Fruit fly (Drosophila melanogaster) whole organism, embryonic: Measurements from ENCODE around the gene CG10993.

Source experiments
- BEAF-32 ChIP-seq: fragments of 200-800 bp; sonication (Bioruptor generic); optimal IDR thresholded peaks from 3 replicates; lab custom pipeline; 2017; ENCODE audit warnings: missing biosample characterization, missing genetic modification characterization, mild to moderate bottlenecking, moderate library complexity, missing genetic modification reagents
- CG1024 ChIP-seq: fragments of 200-800 bp; sonication (Bioruptor generic); IDR thresholded peaks from 2 replicates; pipeline ENCODE4 v1.3.6; 2022; ENCODE audit warnings: missing biosample characterization, missing genetic modification characterization
- CG10366 ChIP-seq: fragments of 200-800 bp; sonication (Bioruptor generic); IDR thresholded peaks from 2 replicates; pipeline ENCODE4 v1.3.6; 2022; ENCODE audit warnings: missing biosample characterization, missing genetic modification characterization
- CG11247 ChIP-seq: fragments of 200-800 bp; sonication (Bioruptor generic); IDR thresholded peaks from 2 replicates; pipeline ENCODE4 v1.3.6; 2022; ENCODE audit warnings: missing biosample characterization, missing genetic modification characterization
- CG11695 ChIP-seq: fragments of 200-800 bp; sonication (Bioruptor generic); IDR thresholded peaks from 3 replicates; pipeline ENCODE4 v1.3.6; 2022; ENCODE audit warnings: missing biosample characterization, missing genetic modification characterization
- CG11696 ChIP-seq: fragments of 200-800 bp; sonication (Bioruptor generic); IDR thresholded peaks from 2 replicates; pipeline ENCODE4 v1.3.6; 2022; ENCODE audit warnings: missing biosample characterization, missing genetic modification characterization
- CG11723 ChIP-seq: fragments of 200-800 bp; sonication (Bioruptor generic); optimal IDR thresholded peaks from 2 replicates; lab custom pipeline; 2017; ENCODE audit warnings: missing biosample characterization, mild to moderate bottlenecking, missing genetic modification characterization
- CG16779 ChIP-seq: fragments of 200-800 bp; sonication (Bioruptor generic); IDR thresholded peaks from 2 replicates; pipeline ENCODE4 v1.3.6; 2022; ENCODE audit warnings: missing biosample characterization, missing genetic modification characterization
- CG1832 ChIP-seq: fragments of 200-800 bp; sonication (Bioruptor generic); optimal IDR thresholded peaks from 2 replicates; lab custom pipeline; 2017; ENCODE audit warnings: missing biosample characterization, mild to moderate bottlenecking, missing genetic modification characterization, inconsistent platforms
- CG2120 ChIP-seq: fragments of 200-800 bp; sonication (Bioruptor generic); optimal IDR thresholded peaks from 3 replicates; lab custom pipeline; 2016; ENCODE audit warnings: missing biosample characterization, missing genetic modification characterization
- CG2129 ChIP-seq: fragments of 200-800 bp; sonication (Bioruptor generic); IDR thresholded peaks from 2 replicates; pipeline ENCODE4 v1.3.6; 2022; ENCODE audit warnings: missing biosample characterization, missing genetic modification characterization; ENCODE audit not compliant: partially characterized antibody
- CG32767 ChIP-seq: fragments of 200-800 bp; sonication (Bioruptor generic); IDR thresholded peaks from 2 replicates; pipeline ENCODE4 v1.3.6; 2022; ENCODE audit warnings: missing biosample characterization, missing genetic modification characterization
- CG32772 ChIP-seq: fragments of 200-800 bp; sonication (Bioruptor generic); IDR thresholded peaks from 2 replicates; pipeline ENCODE4 v1.3.6; 2022; ENCODE audit warnings: missing biosample characterization, missing genetic modification characterization
- CG33213 ChIP-seq: fragments of 200-800 bp; sonication (Bioruptor generic); optimal IDR thresholded peaks from 3 replicates; lab custom pipeline; 2016; ENCODE audit warnings: missing biosample characterization, missing genetic modification characterization
- CG3847 ChIP-seq: fragments of 200-800 bp; sonication (Bioruptor generic); IDR thresholded peaks from 2 replicates; pipeline ENCODE4 v1.3.6; 2022; ENCODE audit warnings: missing biosample characterization, missing genetic modification characterization
- CG4328 ChIP-seq: fragments of 200-800 bp; sonication (Bioruptor generic); optimal IDR thresholded peaks from 3 replicates; lab custom pipeline; 2017; ENCODE audit warnings: missing biosample characterization, missing genetic modification reagents, missing genetic modification characterization
- CG8359 ChIP-seq: fragments of 200-800 bp; sonication (Bioruptor generic); optimal IDR thresholded peaks from 2 replicates; lab custom pipeline; 2017; ENCODE audit warnings: missing biosample characterization, mild to moderate bottlenecking, missing genetic modification characterization, borderline replicate concordance
- CG8388 ChIP-seq: fragments of 200-800 bp; sonication (Bioruptor generic); optimal IDR thresholded peaks from 2 replicates; lab custom pipeline; 2019; ENCODE audit warnings: missing biosample characterization, mild to moderate bottlenecking, missing genetic modification characterization, moderate library complexity
- Dfd ChIP-seq, 2 experiments: fragments of >200 bp; optimal IDR thresholded peaks; 2 replicates each; lab custom pipeline; 2017; ENCODE audit warnings: missing biosample characterization in 2 of 2, missing genetic modification characterization in 2 of 2
- Dip3 ChIP-seq: fragments of 200-800 bp; sonication (Bioruptor generic); optimal IDR thresholded peaks from 3 replicates; lab custom pipeline; 2016; ENCODE audit warnings: missing biosample characterization, missing genetic modification characterization
- Eip74EF ChIP-seq, 2 experiments: fragments of 200-800 bp in 1 of 2; fragments of >200 bp in 1 of 2; sonication (Bioruptor generic) in 1 of 2; optimal IDR thresholded peaks; 2 replicates each; lab custom pipeline; 2017 to 2019; ENCODE audit warnings: missing biosample characterization in 2 of 2, missing genetic modification characterization in 2 of 2, mild to moderate bottlenecking in 1 of 2, moderate library complexity in 1 of 2
- HLH54F ChIP-seq: fragments of 200-800 bp; sonication (Bioruptor generic); optimal IDR thresholded peaks from 3 replicates; lab custom pipeline; 2016; ENCODE audit warnings: missing biosample characterization, missing genetic modification characterization
- Hmx ChIP-seq: fragments of 200-800 bp; sonication (Bioruptor generic); optimal IDR thresholded peaks from 2 replicates; lab custom pipeline; 2016; ENCODE audit warnings: missing biosample characterization, missing genetic modification characterization
- Lpt ChIP-seq: fragments of >200 bp; optimal IDR thresholded peaks from 2 replicates; lab custom pipeline; 2018; ENCODE audit warnings: missing biosample characterization, missing genetic modification characterization
- Max ChIP-seq: fragments of 200-800 bp; sonication (Bioruptor generic); optimal IDR thresholded peaks from 2 replicates; lab custom pipeline; 2016; ENCODE audit warnings: missing biosample characterization, mild to moderate bottlenecking, missing genetic modification characterization
- Meics ChIP-seq: fragments of 200-800 bp; sonication (Bioruptor generic); optimal IDR thresholded peaks from 2 replicates; lab custom pipeline; 2017; ENCODE audit warnings: missing biosample characterization, mild to moderate bottlenecking, missing genetic modification characterization
- Mrtf ChIP-seq: fragments of 200-800 bp; sonication (Bioruptor generic); IDR thresholded peaks from 3 replicates; pipeline ENCODE4 v1.3.6; 2022; ENCODE audit warnings: missing biosample characterization, missing genetic modification characterization
- NFAT ChIP-seq: fragments of 200-800 bp; sonication (Bioruptor generic); IDR thresholded peaks from 2 replicates; pipeline ENCODE4 v1.3.6; 2022; ENCODE audit warnings: missing biosample characterization, missing genetic modification characterization
- Optix ChIP-seq: fragments of 200-800 bp; sonication (Bioruptor generic); IDR thresholded peaks from 3 replicates; pipeline ENCODE4 v1.3.6; 2022; ENCODE audit warnings: missing biosample characterization, missing genetic modification characterization
- Scr ChIP-seq: fragments of 200-800 bp; sonication (Bioruptor generic); IDR thresholded peaks from 2 replicates; pipeline ENCODE4 v1.3.6; 2022; ENCODE audit warnings: missing biosample characterization, missing genetic modification characterization; ENCODE audit not compliant: partially characterized antibody
- ab ChIP-seq: fragments of 200-800 bp; sonication (Bioruptor generic); optimal IDR thresholded peaks from 2 replicates; lab custom pipeline; 2016; ENCODE audit warnings: missing biosample characterization, missing genetic modification characterization
- cas ChIP-seq: fragments of 200-800 bp; sonication (Bioruptor generic); IDR thresholded peaks from 2 replicates; pipeline ENCODE4 v1.3.6; 2022; ENCODE audit warnings: missing biosample characterization, missing genetic modification characterization
- crp ChIP-seq, 2 experiments: fragments of 200-800 bp; sonication (Bioruptor generic); optimal IDR thresholded peaks; 2 replicates in 1 of 2; 3 replicates in 1 of 2; lab custom pipeline; 2017; ENCODE audit warnings: missing biosample characterization in 2 of 2, missing genetic modification characterization in 2 of 2, mild to moderate bottlenecking in 1 of 2, moderate library complexity in 1 of 2
- esg ChIP-seq: fragments of 200-800 bp; sonication (Bioruptor generic); conservative IDR thresholded peaks from 2 replicates; pipeline ENCODE4 v1.3.6; 2022; ENCODE audit warnings: missing biosample characterization, missing genetic modification characterization
- fd3F ChIP-seq: fragments of 200-800 bp; sonication (Bioruptor generic); optimal IDR thresholded peaks from 2 replicates; lab custom pipeline; 2018; ENCODE audit warnings: missing biosample characterization, mild to moderate bottlenecking, missing genetic modification characterization, moderate library complexity
- jumu ChIP-seq: fragments of 200-800 bp; sonication (Bioruptor generic); optimal IDR thresholded peaks from 3 replicates; lab custom pipeline; 2016; ENCODE audit warnings: missing biosample characterization, missing genetic modification characterization
- lab ChIP-seq: fragments of 200-800 bp; sonication (Bioruptor generic); optimal IDR thresholded peaks from 3 replicates; lab custom pipeline; 2017; ENCODE audit warnings: missing biosample characterization, missing genetic modification characterization, mild to moderate bottlenecking, moderate library complexity, missing genetic modification reagents
- maf-S ChIP-seq: fragments of 200-800 bp; sonication (Bioruptor generic); optimal IDR thresholded peaks from 2 replicates; lab custom pipeline; 2016; ENCODE audit warnings: missing biosample characterization, missing genetic modification characterization
- nau ChIP-seq: fragments of 200-800 bp; sonication (Bioruptor generic); optimal IDR thresholded peaks from 3 replicates; lab custom pipeline; 2017; ENCODE audit warnings: missing biosample characterization, mild to moderate bottlenecking, missing genetic modification characterization, missing genetic modification reagents
- pho ChIP-seq: fragments of 200-800 bp; sonication (Bioruptor generic); optimal IDR thresholded peaks from 2 replicates; lab custom pipeline; 2016; ENCODE audit warnings: missing biosample characterization, missing genetic modification characterization
- row ChIP-seq: fragments of 200-800 bp; sonication (Bioruptor generic); IDR thresholded peaks from 3 replicates; pipeline ENCODE4 v1.3.6; 2022; ENCODE audit warnings: missing biosample characterization, missing genetic modification characterization
- sc ChIP-seq, 3 experiments: fragments of >200 bp in 2 of 3; fragments of 200-800 bp in 1 of 3; sonication (Bioruptor generic) in 1 of 3; optimal IDR thresholded peaks; 2 replicates in 2 of 3; 3 replicates in 1 of 3; lab custom pipeline; 2017; ENCODE audit warnings: mild to moderate bottlenecking in 1 of 3, missing biosample characterization in 1 of 3, missing genetic modification characterization in 1 of 3, missing genetic modification reagents in 1 of 3
- ssp ChIP-seq: fragments of 200-800 bp; sonication (Bioruptor generic); IDR thresholded peaks from 2 replicates; pipeline ENCODE4 v1.3.6; 2022; ENCODE audit warnings: missing biosample characterization, missing genetic modification characterization
- stwl ChIP-seq: fragments of 200-800 bp; sonication (Bioruptor generic); optimal IDR thresholded peaks from 3 replicates; lab custom pipeline; 2018; ENCODE audit warnings: missing biosample characterization, mild to moderate bottlenecking, missing genetic modification characterization, moderate library complexity
- unc-4 ChIP-seq: fragments of 200-800 bp; sonication (Bioruptor generic); IDR thresholded peaks from 2 replicates; pipeline ENCODE4 v1.3.6; 2022; ENCODE audit warnings: missing biosample characterization, missing genetic modification characterization; ENCODE audit not compliant: partially characterized antibody
- vvl ChIP-seq: fragments of 200-800 bp; sonication (Bioruptor generic); IDR thresholded peaks from 2 replicates; pipeline ENCODE4 v1.3.6; 2022; ENCODE audit warnings: missing biosample characterization, missing genetic modification characterization
- zfh1 ChIP-seq: fragments of 200-800 bp; sonication (Bioruptor generic); IDR thresholded peaks from 3 replicates; pipeline ENCODE4 v1.3.6; 2022; ENCODE audit warnings: missing biosample characterization, missing genetic modification characterization

The CG10993 gene

DNA sequence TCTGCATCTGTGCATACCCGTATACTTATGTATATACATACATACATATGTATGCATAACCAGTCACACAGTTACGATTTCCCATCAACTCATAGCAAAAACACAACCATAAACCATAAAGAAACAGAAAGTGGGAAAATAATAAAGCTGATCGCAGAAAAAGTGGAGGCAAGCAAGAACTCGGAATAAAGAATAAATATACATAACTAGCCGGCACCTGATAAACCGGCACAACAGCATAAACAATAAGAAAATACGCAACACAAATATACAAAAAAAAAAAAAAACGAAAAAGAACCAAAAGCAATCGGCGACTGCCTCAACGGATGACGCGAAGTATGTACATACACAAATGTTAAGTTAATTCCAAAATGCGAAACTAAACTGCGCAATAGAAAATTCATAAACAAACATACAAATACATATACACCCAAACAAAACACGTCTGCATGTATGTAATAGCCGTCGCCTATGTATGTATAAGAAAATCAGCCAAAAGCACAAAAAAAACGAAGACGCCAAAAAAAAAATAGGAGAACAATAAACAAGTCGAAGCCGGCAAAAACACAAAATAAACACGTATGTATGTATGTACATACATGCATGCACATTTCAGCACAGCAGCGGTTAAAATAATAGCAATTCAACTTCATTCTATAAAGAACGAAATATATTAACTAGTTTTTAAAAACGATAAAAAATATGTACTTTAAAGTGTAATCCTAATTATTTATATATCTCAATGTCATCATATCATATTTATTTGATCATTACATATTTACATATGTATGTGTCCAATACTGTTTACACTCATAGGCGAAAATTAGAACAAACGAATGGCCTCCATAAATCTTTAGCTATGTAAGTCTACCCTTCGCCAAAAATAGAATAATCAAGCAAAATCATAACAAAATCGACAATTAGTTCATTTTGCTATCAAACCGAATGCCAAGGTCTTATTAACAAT lies 41.7 kb downstream of the CG10993 start (continued):
- TF ChIP-seq CG11696 (peak; percentile 96), pho (GFP tag; lab: Kevin White, UChicago) (peak; percentile 54), Dip3 (GFP tag; lab: Kevin White, UChicago) (no peak), zfh1 (peak; percentile 62), ssp (GFP tag; lab: Robert Waterston, UW) (peak; percentile 53; the same call in 1 of the 2 replicates), sc (optimal IDR thresholded peaks at IDR 0.05; lab: Kevin White, UChicago) (no peak), sc (GFP tag; optimal IDR thresholded peaks at IDR 0.05; lab: Kevin White, UChicago) (no peak), CG8359 (GFP tag; lab: Kevin White, UChicago) (no peak), CG16779 (GFP tag; lab: Robert Waterston, UW) (0 out of 2 replicates have a peak, but pooled peaks have one; percentile 22), crp (GFP tag; optimal IDR thresholded peaks at IDR 0.05; lab: Kevin White, UChicago) (no peak), CG10366 (GFP tag; lab: Robert Waterston, UW) (peak; percentile 59), CG1832 (GFP tag; lab: Kevin White, UChicago) (no peak), CG33213 (no peak), CG11723 (GFP tag; lab: Kevin White, UChicago) (no peak), jumu (GFP tag; lab: Kevin White, UChicago) (no peak), Scr (GFP tag; lab: Robert Waterston, UW) (no peak), CG4328 (GFP tag; lab: Kevin White, UChicago) (no peak), nau (GFP tag; lab: Kevin White, UChicago) (peak; percentile 17), CG32772 (peak; percentile 72), CG2129 (GFP tag; lab: Robert Waterston, UW) (no peak), Dfd (GFP tag; optimal IDR thresholded peaks at IDR 0.05; lab: Kevin White, UChicago) (no peak), lab (GFP tag; lab: Kevin White, UChicago) (peak; percentile 79), NFAT (GFP tag; lab: Robert Waterston, UW) (peak; percentile 38; the same call in 1 of the 2 replicates), Max (no peak), stwl (tag; lab: Kevin White, UChicago) (no peak), BEAF-32 (no peak), Meics (GFP tag; lab: Kevin White, UChicago) (peak; percentile 87), HLH54F (peak; percentile 40), esg (peak; percentile 63), Optix (GFP tag; lab: Robert Waterston, UW) (no peak), CG11695 (GFP tag; lab: Robert Waterston, UW) (peak; percentile 91), Lpt (GFP tag; lab: Kevin White, UChicago) (no peak), CG8388 (GFP tag; lab: Kevin White, UChicago) (peak; percentile 59), CG11247 (GFP tag; lab: Robert Waterston, UW) (peak; percentile 71; the same call in 1 of the 2 replicates), CG32767 (peak; percentile 48), vvl (GFP tag; lab: Robert Waterston, UW) (peak; percentile 88), cas (GFP tag; lab: Robert Waterston, UW) (peak; percentile 59; the same call in 1 of the 2 replicates), Hmx (GFP tag; lab: Kevin White, UChicago) (no peak), CG2120 (GFP tag; lab: Kevin White, UChicago) (peak; percentile 80), ab (GFP tag; lab: Kevin White, UChicago) (no peak), fd3F (GFP tag; lab: Kevin White, UChicago) (peak; percentile 58), row (GFP tag; lab: Robert Waterston, UW) (peak; percentile 82), CG3847 (GFP tag; lab: Robert Waterston, UW) (peak; percentile 77), unc-4 (GFP tag; lab: Robert Waterston, UW) (no peak), Eip74EF (GFP tag; optimal IDR thresholded peaks at IDR 0.05; lab: Kevin White, UChicago) (peak in 1 of 2 experiments; percentile 65), maf-S (GFP tag; lab: Kevin White, UChicago) (no peak), CG1024 (GFP tag; lab: Robert Waterston, UW) (peak; percentile 53; the same call in 1 of the 2 replicates), Mrtf (peak; percentile 25; the same call in 2 of the 3 replicates)
